Fruit fly (Drosophila melanogaster): Measurements from ENCODE around the gene Stat92E.
A peak's percentile ranks its signal among the peaks of the same experiment; 100 is the strongest.

Gene Stat92E

DNA sequence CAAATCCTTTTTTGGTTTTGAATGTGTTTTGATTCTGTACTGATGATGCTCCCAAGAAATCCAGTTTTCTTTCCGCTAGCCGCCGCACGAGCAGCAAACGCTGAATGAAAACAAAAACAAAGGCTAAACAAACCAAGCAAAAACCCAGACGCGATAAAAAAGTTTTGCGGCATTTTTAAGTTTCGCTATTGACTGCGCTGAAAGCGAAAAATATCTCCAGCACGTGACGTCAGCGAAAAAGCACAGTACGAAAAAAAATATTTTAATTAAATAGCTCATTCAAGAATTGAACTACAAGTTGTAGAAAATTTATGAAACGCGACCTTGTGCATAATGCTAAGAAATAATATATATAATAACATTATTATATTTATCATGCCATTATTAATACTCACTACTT, 7.2 kb downstream of the Stat92E start:
- TF ChIP-seq kay (GFP tag; ENCODE audit: borderline replicate concordance), result peak; percentile 87
- no peak for TF ChIP-seq CG11617 (GFP tag; optimal IDR thresholded peaks at IDR 0.05)
- peak; percentile 66 for TF ChIP-seq tj (GFP tag; optimal IDR thresholded peaks at IDR 0.05)

- TF ChIP-seq Crg-1 (GFP tag; optimal IDR thresholded peaks at IDR 0.05) (no peak), CG7045 (GFP tag; optimal IDR thresholded peaks at IDR 0.05) (no peak), cic (GFP tag; optimal IDR thresholded peaks at IDR 0.05) (peak; percentile 31), tj (GFP tag; optimal IDR thresholded peaks at IDR 0.05) (peak; percentile 23), CG5204 (GFP tag; optimal IDR thresholded peaks at IDR 0.05) (no peak), toe (GFP tag; optimal IDR thresholded peaks at IDR 0.05) (no peak)
Observed at dm6 chr3R:20543719-20544118, 8.4 kb downstream of the Stat92E start.

DNA sequence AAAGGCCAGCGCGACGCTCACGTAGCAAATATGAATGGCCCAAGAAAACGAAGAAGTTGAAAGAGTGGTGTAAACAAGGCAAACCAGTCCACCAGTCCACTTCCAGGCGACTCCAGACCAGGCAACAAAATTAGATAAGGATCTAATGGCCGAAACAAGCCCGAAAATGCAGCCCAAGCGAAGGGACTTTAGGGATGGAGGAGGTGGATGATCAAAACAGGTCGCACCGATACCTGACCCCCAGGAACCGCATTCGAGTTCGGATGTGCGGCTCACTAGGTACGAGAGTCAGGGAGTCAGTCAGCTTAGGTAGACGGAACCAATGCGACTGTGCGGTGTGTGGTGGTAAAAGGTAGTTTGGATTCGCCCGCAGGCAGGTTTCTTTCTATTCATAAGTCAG, 8.9 kb downstream of the Stat92E start:
- TF ChIP-seq CG1620 (GFP tag; optimal IDR thresholded peaks at IDR 0.05) (no peak), kay (GFP tag; ENCODE audit: borderline replicate concordance) (no peak), CG7101 (tag; optimal IDR thresholded peaks at IDR 0.05) (no peak), CG7045 (GFP tag; optimal IDR thresholded peaks at IDR 0.05) (no peak), CG11617 (GFP tag; optimal IDR thresholded peaks at IDR 0.05) (no peak), cnc (optimal IDR thresholded peaks at IDR 0.05) (no peak), Clk (GFP tag; optimal IDR thresholded peaks at IDR 0.05) (no peak), tj (GFP tag; optimal IDR thresholded peaks at IDR 0.05) (no peak), Hr96 (GFP tag; optimal IDR thresholded peaks at IDR 0.05) (no peak), cic (GFP tag; optimal IDR thresholded peaks at IDR 0.05) (no peak)

- TF ChIP-seq CG11617 (GFP tag; optimal IDR thresholded peaks at IDR 0.05) (no peak), bab1 (GFP tag; optimal IDR thresholded peaks at IDR 0.05) (no peak), CG5204 (GFP tag; optimal IDR thresholded peaks at IDR 0.05) (no peak), toe (GFP tag; optimal IDR thresholded peaks at IDR 0.05) (no peak), cnc (optimal IDR thresholded peaks at IDR 0.05) (no peak), Hr96 (GFP tag; optimal IDR thresholded peaks at IDR 0.05) (no peak), kay (GFP tag; ENCODE audit: borderline replicate concordance) (peak; percentile 4), cic (GFP tag; optimal IDR thresholded peaks at IDR 0.05) (peak; percentile 8), pad (GFP tag; optimal IDR thresholded peaks at IDR 0.05) (no peak), CG14711 (tag; optimal IDR thresholded peaks at IDR 0.05) (no peak), CG33017 (tag; optimal IDR thresholded peaks at IDR 0.05) (no peak), Mnt (GFP tag; optimal IDR thresholded peaks at IDR 0.05) (peak; percentile 36), Crg-1 (GFP tag; optimal IDR thresholded peaks at IDR 0.05) (peak; percentile 32), CG12768 (GFP tag; optimal IDR thresholded peaks at IDR 0.05) (no peak), CG7045 (GFP tag; optimal IDR thresholded peaks at IDR 0.05) (no peak), CG7101 (tag; optimal IDR thresholded peaks at IDR 0.05) (peak; percentile 45), Clk (GFP tag; optimal IDR thresholded peaks at IDR 0.05) (no peak), tj (GFP tag; optimal IDR thresholded peaks at IDR 0.05) (peak; percentile 84), CG1620 (GFP tag; optimal IDR thresholded peaks at IDR 0.05) (no peak), ovo (GFP tag; optimal IDR thresholded peaks at IDR 0.05) (peak; percentile 80)
Observed at dm6 chr3R:20542283-20543144, 9.6 kb downstream of the Stat92E start.

DNA sequence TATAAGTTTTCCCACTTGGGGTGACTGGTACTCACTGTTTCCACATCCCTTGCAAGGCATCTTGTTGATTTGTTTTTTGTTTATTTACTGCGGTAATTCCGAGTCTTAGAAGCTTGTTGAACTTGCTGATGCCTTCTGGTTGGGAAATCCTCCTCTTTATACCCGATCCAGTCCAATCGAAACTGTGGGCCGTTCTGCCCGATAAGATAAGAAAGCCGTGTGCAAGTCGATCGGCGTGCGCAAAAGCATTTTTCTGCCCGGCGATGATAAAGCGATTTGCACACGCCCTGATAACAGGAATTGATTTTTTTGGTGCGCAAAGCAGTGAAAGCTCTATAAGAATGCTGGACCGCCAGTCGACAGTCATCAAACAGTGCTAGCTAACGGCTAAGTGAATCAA, 17.5 kb downstream of the Stat92E start, which contains the start of the genes MtnE and MtnD:
Gene MtnE (minus strand): TSS at position 130 of the 400 bp plus-strand sequence.
Gene MtnD (plus strand): TSS at position 388 of the 400 bp plus-strand sequence.
- peak; percentile 24 for TF ChIP-seq kay (GFP tag; ENCODE audit: borderline replicate concordance)
- peak; percentile 71 for TF ChIP-seq cic (GFP tag; optimal IDR thresholded peaks at IDR 0.05)
- no peak for TF ChIP-seq CG33017 (tag; optimal IDR thresholded peaks at IDR 0.05)
- no peak for TF ChIP-seq bab1 (GFP tag; optimal IDR thresholded peaks at IDR 0.05)
- peak in 1 of 2 experiments; percentile 46 for TF ChIP-seq cnc (optimal IDR thresholded peaks at IDR 0.05)

DNA sequence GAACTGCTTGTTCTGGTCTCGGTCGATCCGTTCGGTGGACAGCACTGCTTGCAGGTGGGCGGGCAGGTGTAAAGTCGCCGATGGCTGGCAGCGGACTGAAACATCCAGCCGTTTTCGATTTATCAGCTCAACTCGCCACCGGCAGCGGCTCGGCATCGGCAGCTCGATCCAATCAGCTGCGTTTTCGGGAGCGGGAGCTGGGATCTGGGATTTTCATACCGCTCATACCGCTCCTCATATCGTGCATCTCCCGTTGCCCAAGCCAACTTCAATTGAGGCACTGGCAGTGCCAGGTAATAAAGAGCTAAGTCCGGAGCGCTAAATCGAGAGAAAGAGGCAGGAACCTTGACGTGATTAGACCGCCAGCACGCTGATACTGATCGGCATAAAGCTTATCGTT, 39.7 kb downstream of the Stat92E start, which contains the start of gene MFS9:
Gene MFS9 (minus strand): TSS at position 101 of the 400 bp plus-strand sequence.
- TF ChIP-seq CG11617 (GFP tag; optimal IDR thresholded peaks at IDR 0.05), result no peak

DNA sequence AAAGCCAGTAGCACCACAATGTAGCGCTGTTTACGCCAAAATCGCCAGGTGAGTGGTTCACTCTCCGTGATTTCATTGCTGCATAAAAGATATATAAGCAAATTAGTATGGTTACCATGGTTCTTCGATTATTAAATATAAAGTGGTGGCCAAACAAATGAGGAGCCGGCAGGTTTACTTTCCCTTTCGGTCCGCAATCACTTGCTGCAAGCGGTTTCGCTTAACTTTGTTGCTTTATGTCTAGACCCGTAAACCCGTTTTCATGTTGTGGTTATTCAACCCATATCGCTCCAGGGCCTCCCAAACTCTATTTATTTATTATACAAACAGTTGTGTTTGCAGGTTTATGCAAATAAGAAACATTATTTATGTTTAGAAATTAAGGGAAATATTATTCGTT, 42.7 kb downstream of the Stat92E start:
- TF ChIP-seq CG11617 (GFP tag; optimal IDR thresholded peaks at IDR 0.05) (no peak), CG12768 (GFP tag; optimal IDR thresholded peaks at IDR 0.05) (no peak), tj (GFP tag; optimal IDR thresholded peaks at IDR 0.05) (no peak), CG5204 (GFP tag; optimal IDR thresholded peaks at IDR 0.05) (no peak), CG7101 (tag; optimal IDR thresholded peaks at IDR 0.05) (no peak), Crg-1 (GFP tag; optimal IDR thresholded peaks at IDR 0.05) (no peak), CG33017 (tag; optimal IDR thresholded peaks at IDR 0.05) (no peak), Hr96 (GFP tag; optimal IDR thresholded peaks at IDR 0.05) (no peak), kay (GFP tag; ENCODE audit: borderline replicate concordance) (no peak), CG7045 (GFP tag; optimal IDR thresholded peaks at IDR 0.05) (no peak), ovo (GFP tag; optimal IDR thresholded peaks at IDR 0.05) (no peak), CG1620 (GFP tag; optimal IDR thresholded peaks at IDR 0.05) (no peak), cic (GFP tag; optimal IDR thresholded peaks at IDR 0.05) (no peak), toe (GFP tag; optimal IDR thresholded peaks at IDR 0.05) (no peak), Clk (GFP tag; optimal IDR thresholded peaks at IDR 0.05) (no peak), pad (GFP tag; optimal IDR thresholded peaks at IDR 0.05) (no peak), Mnt (GFP tag; optimal IDR thresholded peaks at IDR 0.05) (no peak), cnc (optimal IDR thresholded peaks at IDR 0.05) (no peak), bab1 (GFP tag; optimal IDR thresholded peaks at IDR 0.05) (no peak), CG14711 (tag; optimal IDR thresholded peaks at IDR 0.05) (no peak)
